Worm (Caenorhabditis elegans) whole organism, L3 larva: Measurements from ENCODE around the gene fbxa-22.

Source experiments
- ZK546.5 ChIP-seq: sonication (generic microtip); optimal IDR thresholded peaks from 2 replicates; lab custom pipeline; 2017; ENCODE audit warnings: missing biosample characterization, missing genetic modification characterization
- aly-2 ChIP-seq: fragments of 150-350 bp; optimal IDR thresholded peaks from 2 replicates; lab custom pipeline; 2014; ENCODE audit warnings: missing biosample characterization, missing genetic modification characterization
- ama-1 ChIP-seq: fragments of 150-350 bp; optimal IDR thresholded peaks from 2 replicates; lab custom pipeline; 2018
- ceh-16 ChIP-seq: sonication (generic microtip); optimal IDR thresholded peaks from 2 replicates; lab custom pipeline; 2017; ENCODE audit warnings: missing biosample characterization, missing genetic modification characterization
- ceh-82 ChIP-seq: fragments of 150-350 bp; optimal IDR thresholded peaks from 2 replicates; lab custom pipeline; 2014; ENCODE audit warnings: missing biosample characterization, missing genetic modification characterization
- daf-12 ChIP-seq: fragments of 150-350 bp; optimal IDR thresholded peaks from 2 replicates; lab custom pipeline; 2014; ENCODE audit warnings: missing biosample characterization, missing genetic modification reagents, missing genetic modification characterization
- elt-1 ChIP-seq: fragments of 150-350 bp; optimal IDR thresholded peaks from 2 replicates; lab custom pipeline; 2014; ENCODE audit warnings: missing biosample characterization, missing genetic modification characterization
- elt-2 ChIP-seq: sonication (generic microtip); optimal IDR thresholded peaks from 2 replicates; lab custom pipeline; 2016; ENCODE audit warnings: missing genetic modification reagents, mild to moderate bottlenecking, missing genetic modification characterization, missing compliant biosample characterization
- elt-3 ChIP-seq, 3 experiments: fragments of 150-350 bp in 1 of 3; sonication (generic microtip) in 2 of 3; optimal IDR thresholded peaks; 2 replicates in 2 of 3; 4 replicates in 1 of 3; lab custom pipeline; 2014 to 2017; ENCODE audit warnings: missing biosample characterization in 3 of 3, missing genetic modification characterization in 3 of 3
- eor-1 ChIP-seq, 2 experiments: fragments of 150-350 bp; optimal IDR thresholded peaks; 2 replicates each; lab custom pipeline; 2014 to 2018; ENCODE audit warnings: missing biosample characterization in 2 of 2, missing genetic modification characterization in 2 of 2
- fkh-10 ChIP-seq: sonication (generic microtip); optimal IDR thresholded peaks from 2 replicates; lab custom pipeline; 2017; ENCODE audit warnings: missing biosample characterization, missing genetic modification reagents, missing genetic modification characterization
- fkh-2 ChIP-seq: fragments of 150-350 bp; optimal IDR thresholded peaks from 2 replicates; lab custom pipeline; 2014; ENCODE audit warnings: missing biosample characterization, missing genetic modification reagents, missing genetic modification characterization
- jun-1 ChIP-seq: fragments of 150-350 bp; optimal IDR thresholded peaks from 2 replicates; lab custom pipeline; 2014; ENCODE audit warnings: missing biosample characterization, missing genetic modification reagents, missing genetic modification characterization
- lin-15B ChIP-seq: fragments of 150-350 bp; optimal IDR thresholded peaks from 2 replicates; lab custom pipeline; 2014; ENCODE audit warnings: missing biosample characterization, missing genetic modification characterization
- lin-39 ChIP-seq: fragments of 150-350 bp; optimal IDR thresholded peaks from 2 replicates; lab custom pipeline; 2018; ENCODE audit warnings: missing biosample characterization, missing genetic modification reagents, missing genetic modification characterization
- lsy-12 ChIP-seq: sonication (generic microtip); optimal IDR thresholded peaks from 2 replicates; lab custom pipeline; 2016; ENCODE audit warnings: mild to moderate bottlenecking, missing genetic modification characterization, missing compliant biosample characterization
- mml-1 ChIP-seq: fragments of 150-350 bp; sonication (generic microtip); optimal IDR thresholded peaks from 3 replicates; lab custom pipeline; 2014; ENCODE audit warnings: missing biosample characterization, missing genetic modification characterization
- nfya-1 ChIP-seq: sonication (generic microtip); optimal IDR thresholded peaks from 2 replicates; lab custom pipeline; 2017; ENCODE audit warnings: missing genetic modification characterization, mild to moderate bottlenecking, missing compliant biosample characterization, antibody characterized with exemption, moderate library complexity; ENCODE audit not compliant: insufficient read depth
- nhr-12 ChIP-seq: fragments of 150-350 bp; optimal IDR thresholded peaks from 2 replicates; lab custom pipeline; 2014; ENCODE audit warnings: missing biosample characterization, missing genetic modification characterization
- nhr-237 ChIP-seq: fragments of 150-350 bp; optimal IDR thresholded peaks from 2 replicates; lab custom pipeline; 2014; ENCODE audit warnings: missing biosample characterization, missing genetic modification characterization
- nhr-25 ChIP-seq: sonication (generic microtip); optimal IDR thresholded peaks from 2 replicates; lab custom pipeline; 2017; ENCODE audit warnings: missing biosample characterization, missing genetic modification characterization
- nhr-28 ChIP-seq: fragments of 150-350 bp; optimal IDR thresholded peaks from 2 replicates; lab custom pipeline; 2014; ENCODE audit warnings: missing biosample characterization, missing genetic modification characterization
- nhr-43 ChIP-seq: sonication (generic microtip); optimal IDR thresholded peaks from 2 replicates; lab custom pipeline; 2016; ENCODE audit warnings: mild to moderate bottlenecking, missing genetic modification characterization, missing compliant biosample characterization; ENCODE audit not compliant: poor library complexity, severe bottlenecking
- pha-4 ChIP-seq: fragments of 150-350 bp; optimal IDR thresholded peaks from 2 replicates; lab custom pipeline; 2014; ENCODE audit warnings: missing biosample characterization, missing genetic modification reagents, missing genetic modification characterization
- pqm-1 ChIP-seq: fragments of 150-350 bp; optimal IDR thresholded peaks from 2 replicates; lab custom pipeline; 2017; ENCODE audit warnings: missing biosample characterization, missing genetic modification characterization, inconsistent platforms
- sea-2 ChIP-seq: fragments of 150-350 bp; sonication (generic microtip); optimal IDR thresholded peaks from 4 replicates; lab custom pipeline; 2014; ENCODE audit warnings: missing biosample characterization, missing genetic modification reagents, missing genetic modification characterization
- skn-1 ChIP-seq: fragments of 150-350 bp; optimal IDR thresholded peaks from 2 replicates; lab custom pipeline; 2014; ENCODE audit warnings: missing biosample characterization, missing genetic modification characterization
- snpc-4 ChIP-seq: fragments of 150-350 bp; optimal IDR thresholded peaks from 2 replicates; lab custom pipeline; 2014; ENCODE audit warnings: missing biosample characterization, missing genetic modification characterization
- unc-62 ChIP-seq: fragments of 150-350 bp; sonication (generic microtip); optimal IDR thresholded peaks from 4 replicates; lab custom pipeline; 2014; ENCODE audit warnings: missing biosample characterization, missing genetic modification reagents, missing genetic modification characterization
- zag-1 ChIP-seq: fragments of 150-350 bp; optimal IDR thresholded peaks from 2 replicates; lab custom pipeline; 2014; ENCODE audit warnings: missing biosample characterization, missing genetic modification characterization
- ztf-11 ChIP-seq: fragments of 150-350 bp; optimal IDR thresholded peaks from 2 replicates; lab custom pipeline; 2014; ENCODE audit warnings: missing biosample characterization, missing genetic modification characterization
- ztf-4 ChIP-seq: fragments of 150-350 bp; optimal IDR thresholded peaks from 2 replicates; lab custom pipeline; 2014; ENCODE audit warnings: missing biosample characterization, missing genetic modification characterization

Gene fbxa-22

ce11 chrIII:938569-938968 lies at the start of gene fbxa-22:
Gene fbxa-22 (plus strand): TSS chrIII:938869.
- TF ChIP-seq mml-1, result no peak
- TF ChIP-seq elt-3 (tag; optimal IDR thresholded peaks at IDR 0.05; lab: Kevin White, UChicago), result no peak
- no peak for TF ChIP-seq ZK546.5 (tag; lab: Kevin White, UChicago)
- TF ChIP-seq daf-12 (tag; lab: Kevin White, UChicago), result no peak
- no peak for TF ChIP-seq pha-4 (tag; lab: Kevin White, UChicago)
- TF ChIP-seq eor-1 (tag; optimal IDR thresholded peaks at IDR 0.05; lab: Kevin White, UChicago), result no peak
- no peak for TF ChIP-seq ztf-4 (tag; lab: Kevin White, UChicago)
- no peak for TF ChIP-seq lsy-12 (tag; lab: Kevin White, UChicago)
- TF ChIP-seq ceh-82 (tag; lab: Kevin White, UChicago), result no peak
- no peak for TF ChIP-seq snpc-4 (tag; lab: Kevin White, UChicago)
- TF ChIP-seq unc-62, result no peak
- TF ChIP-seq nhr-12 (tag; lab: Kevin White, UChicago), result no peak
- no peak for TF ChIP-seq zag-1
- no peak for TF ChIP-seq lin-39 (tag; lab: Kevin White, UChicago)
- TF ChIP-seq lin-15B, result no peak
- TF ChIP-seq nhr-237 (tag; lab: Kevin White, UChicago), result no peak
- no peak for TF ChIP-seq nhr-43 (tag; lab: Kevin White, UChicago)
- TF ChIP-seq jun-1, result no peak
- no peak for TF ChIP-seq ztf-11 (tag; lab: Kevin White, UChicago)
- no peak for TF ChIP-seq ceh-16 (tag; lab: Kevin White, UChicago)

DNA sequence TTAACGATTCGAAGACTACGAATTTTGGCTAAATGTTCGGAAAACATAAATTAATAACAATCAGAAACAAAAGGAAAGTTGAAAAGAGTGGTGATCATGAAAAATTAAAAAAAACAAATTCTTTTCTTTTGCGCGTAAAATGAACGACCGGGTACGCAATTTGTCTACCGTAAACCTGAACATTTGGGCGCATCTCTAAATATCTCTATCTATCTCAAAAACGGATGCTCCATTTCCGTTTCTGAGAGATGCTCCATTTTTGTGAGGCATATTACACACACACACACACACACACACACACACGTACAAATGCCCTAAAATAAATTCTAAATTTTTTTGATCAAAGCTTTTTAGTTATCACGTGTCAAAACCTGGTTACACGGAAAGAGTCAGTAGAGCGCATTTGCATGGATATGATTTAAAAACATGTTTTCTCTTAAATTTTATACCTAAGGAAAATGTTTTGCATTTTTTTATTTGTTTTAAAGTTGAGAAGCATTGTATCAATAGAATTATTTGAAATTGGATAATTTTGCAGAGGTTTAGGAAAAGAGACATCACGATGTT lies 49.6 kb upstream of the fbxa-22 start:
- TF ChIP-seq pqm-1 (tag; lab: Kevin White, UChicago) (no peak), elt-1 (tag; lab: Kevin White, UChicago) (no peak), nfya-1 (tag; lab: Kevin White, UChicago) (peak; percentile 19), sea-2 (no peak)

ce11 chrIII:891014-891413 lies 47.7 kb upstream of the fbxa-22 start, which contains the start of gene T24C4.10:
Gene T24C4.10 (minus strand): TSS chrIII:891243.
- peak; percentile 62 for TF ChIP-seq elt-2 (tag; lab: Kevin White, UChicago)
- TF ChIP-seq elt-1 (tag; lab: Kevin White, UChicago), result no peak
- peak; percentile 48 for TF ChIP-seq pqm-1 (tag; lab: Kevin White, UChicago)

ce11 chrIII:895525-895924 lies 43.1 kb upstream of the fbxa-22 start, which contains the start of the genes ztf-18 and F23H11.2:
Gene ztf-18 (minus strand): TSS chrIII:895712.
Gene F23H11.2 (plus strand): TSS chrIII:895747.
- TF ChIP-seq pqm-1 (tag; lab: Kevin White, UChicago) (no peak), ZK546.5 (tag; lab: Kevin White, UChicago) (no peak), lsy-12 (tag; lab: Kevin White, UChicago) (no peak), nhr-28 (tag; lab: Kevin White, UChicago) (no peak), snpc-4 (tag; lab: Kevin White, UChicago) (no peak), ceh-82 (tag; lab: Kevin White, UChicago) (no peak), pha-4 (tag; lab: Kevin White, UChicago) (no peak), sea-2 (no peak), aly-2 (tag; lab: Kevin White, UChicago) (no peak), elt-3 (tag; optimal IDR thresholded peaks at IDR 0.05; lab: Kevin White, UChicago) (no peak), skn-1 (tag; lab: Kevin White, UChicago) (no peak)

- no peak for TF ChIP-seq nhr-25 (tag; lab: Kevin White, UChicago)
- no peak for TF ChIP-seq nhr-43 (tag; lab: Kevin White, UChicago)
- no peak for TF ChIP-seq ceh-82 (tag; lab: Kevin White, UChicago)
- TF ChIP-seq ama-1 (lab: Kevin White, UChicago), result no peak
- TF ChIP-seq fkh-10 (GFP tag; lab: Kevin White, UChicago), result no peak
- TF ChIP-seq fkh-2, result no peak
- no peak for TF ChIP-seq daf-12 (tag; lab: Kevin White, UChicago)
- TF ChIP-seq sea-2, result no peak
These were observed 41.8 kb upstream of the fbxa-22 start for ce11 chrIII:896904-897303.
